Fruit fly (Drosophila melanogaster) whole organism, embryonic: Measurements from ENCODE around the gene CG5861.

Experiments
- Awh ChIP-seq: fragments of 200-800 bp; sonication (Bioruptor generic); IDR thresholded peaks from 2 replicates; pipeline ENCODE4, ENCODE4 v1.3.6; 2022; ENCODE audit warnings: missing biosample characterization, missing genetic modification characterization
- Bteb2 ChIP-seq: fragments of 200-800 bp; sonication (Bioruptor generic); optimal IDR thresholded peaks from 2 replicates; lab custom pipeline; 2016; ENCODE audit warnings: missing biosample characterization, missing genetic modification characterization
- CG10462 ChIP-seq: fragments of 200-800 bp; sonication (Bioruptor generic); optimal IDR thresholded peaks from 2 replicates; lab custom pipeline; 2016; ENCODE audit warnings: missing biosample characterization, missing genetic modification characterization
- CG11456 ChIP-seq: fragments of 200-800 bp; sonication (Bioruptor generic); IDR thresholded peaks from 3 replicates; pipeline ENCODE4 v1.3.6; 2022; ENCODE audit warnings: missing biosample characterization, missing genetic modification characterization
- CG11696 ChIP-seq: fragments of 200-800 bp; sonication (Bioruptor generic); IDR thresholded peaks from 2 replicates; pipeline ENCODE4 v1.3.6; 2022; ENCODE audit warnings: missing biosample characterization, missing genetic modification characterization
- CG12155 ChIP-seq: fragments of 200-800 bp; sonication (Bioruptor generic); optimal IDR thresholded peaks from 3 replicates; lab custom pipeline; 2016; ENCODE audit warnings: missing biosample characterization, missing genetic modification characterization
- CG12744 ChIP-seq: fragments of 200-800 bp; sonication (Bioruptor generic); optimal IDR thresholded peaks from 2 replicates; lab custom pipeline; 2016; ENCODE audit warnings: missing biosample characterization, missing genetic modification characterization
- CG17328 ChIP-seq: fragments of 200-800 bp; sonication (Bioruptor generic); IDR thresholded peaks from 2 replicates; pipeline ENCODE4 v1.3.6; 2022; ENCODE audit warnings: missing biosample characterization, missing genetic modification characterization
- CG17385 ChIP-seq: fragments of 200-800 bp; sonication (Bioruptor generic); optimal IDR thresholded peaks from 3 replicates; lab custom pipeline; 2018; ENCODE audit warnings: missing biosample characterization, mild to moderate bottlenecking, missing genetic modification characterization
- CG18764 ChIP-seq: fragments of 200-800 bp; sonication (Bioruptor generic); optimal IDR thresholded peaks from 3 replicates; lab custom pipeline; 2016; ENCODE audit warnings: missing biosample characterization, missing genetic modification characterization
- CG31224 ChIP-seq: fragments of 200-800 bp; sonication (Bioruptor generic); IDR thresholded peaks from 2 replicates; pipeline ENCODE4 v1.3.6; 2022; ENCODE audit warnings: missing biosample characterization, missing genetic modification characterization
- CG4404 ChIP-seq: fragments of 200-800 bp; sonication (Bioruptor generic); IDR thresholded peaks from 2 replicates; pipeline ENCODE4 v1.3.6; 2022; ENCODE audit warnings: missing biosample characterization, missing genetic modification characterization
- CG4424 ChIP-seq: fragments of 200-800 bp; sonication (Bioruptor generic); optimal IDR thresholded peaks from 3 replicates; lab custom pipeline; 2016; ENCODE audit warnings: missing biosample characterization, missing genetic modification characterization
- CG4820 ChIP-seq: fragments of 200-800 bp; sonication (Bioruptor generic); optimal IDR thresholded peaks from 3 replicates; lab custom pipeline; 2016; ENCODE audit warnings: missing biosample characterization, missing genetic modification characterization
- CG5953 ChIP-seq: fragments of 200-800 bp; sonication (Bioruptor generic); IDR thresholded peaks from 2 replicates; pipeline ENCODE4 v1.3.6; 2022; ENCODE audit warnings: missing biosample characterization, missing genetic modification characterization
- CG6689 ChIP-seq: fragments of 200-800 bp; sonication (Bioruptor generic); IDR thresholded peaks from 2 replicates; pipeline ENCODE4 v1.3.6; 2022; ENCODE audit warnings: missing biosample characterization, missing genetic modification characterization
- CG7745 ChIP-seq: fragments of 200-800 bp; sonication (Bioruptor generic); optimal IDR thresholded peaks from 2 replicates; lab custom pipeline; 2018; ENCODE audit warnings: missing biosample characterization, mild to moderate bottlenecking, missing genetic modification characterization, moderate library complexity
- CG7987 ChIP-seq: fragments of 200-800 bp; sonication (Bioruptor generic); optimal IDR thresholded peaks from 2 replicates; lab custom pipeline; 2018; ENCODE audit warnings: missing biosample characterization, mild to moderate bottlenecking, missing genetic modification characterization, moderate library complexity
- CG8478 ChIP-seq: fragments of >200 bp; optimal IDR thresholded peaks from 2 replicates; lab custom pipeline; 2018
- CG9437 ChIP-seq: fragments of 200-800 bp; sonication (Bioruptor generic); optimal IDR thresholded peaks from 2 replicates; lab custom pipeline; 2018; ENCODE audit warnings: missing biosample characterization, mild to moderate bottlenecking, missing genetic modification characterization
- D19A ChIP-seq: fragments of 200-800 bp; optimal IDR thresholded peaks from 3 replicates; lab custom pipeline; 2019; ENCODE audit warnings: missing biosample characterization, mild to moderate bottlenecking, missing genetic modification characterization, moderate library complexity
- Dp ChIP-seq: fragments of 200-800 bp; sonication (Bioruptor generic); optimal IDR thresholded peaks from 2 replicates; lab custom pipeline; 2018; ENCODE audit warnings: missing biosample characterization, mild to moderate bottlenecking, missing genetic modification characterization, moderate library complexity
- Drgx ChIP-seq: fragments of 200-800 bp; sonication (Bioruptor generic); IDR thresholded peaks from 2 replicates; pipeline ENCODE4 v1.3.6; 2022; ENCODE audit warnings: missing biosample characterization, missing genetic modification characterization
- H15 ChIP-seq: fragments of 200-800 bp; sonication (Bioruptor generic); IDR thresholded peaks from 3 replicates; pipeline ENCODE4 v1.3.6; 2022; ENCODE audit warnings: missing biosample characterization, missing genetic modification characterization
- HLH3B ChIP-seq: fragments of 200-800 bp; sonication (Bioruptor generic); IDR thresholded peaks from 2 replicates; pipeline ENCODE4 v1.3.6; 2022; ENCODE audit warnings: missing biosample characterization, missing genetic modification characterization
- Hmr ChIP-seq: fragments of 200-800 bp; sonication (Bioruptor generic); optimal IDR thresholded peaks from 3 replicates; lab custom pipeline; 2017; ENCODE audit warnings: mild to moderate bottlenecking, missing biosample characterization, missing genetic modification reagents, missing genetic modification characterization
- Jarid2 ChIP-seq: fragments of 200-800 bp; sonication (Bioruptor generic); optimal IDR thresholded peaks from 3 replicates; lab custom pipeline; 2017; ENCODE audit warnings: mild to moderate bottlenecking, missing biosample characterization, missing genetic modification reagents, missing genetic modification characterization
- NC2α ChIP-seq: fragments of 200-800 bp; sonication (Bioruptor generic); optimal IDR thresholded peaks from 2 replicates; lab custom pipeline; 2016; ENCODE audit warnings: missing biosample characterization, missing genetic modification characterization
- Opbp ChIP-seq: fragments of 200-800 bp; sonication (Bioruptor generic); IDR thresholded peaks from 3 replicates; pipeline ENCODE4 v1.3.6; 2022; ENCODE audit warnings: missing biosample characterization, missing genetic modification characterization; ENCODE audit not compliant: partially characterized antibody
- Ptx1 ChIP-seq: fragments of 200-800 bp; sonication (Bioruptor generic); IDR thresholded peaks from 2 replicates; pipeline ENCODE4 v1.3.6; 2022; ENCODE audit warnings: missing biosample characterization, missing genetic modification characterization
- Rx ChIP-seq: fragments of 200-800 bp; sonication (Bioruptor generic); IDR thresholded peaks from 2 replicates; pipeline ENCODE4 v1.3.6; 2022; ENCODE audit warnings: missing biosample characterization, missing genetic modification characterization
- Trl ChIP-seq, 3 experiments: fragments of >200 bp in 2 of 3; fragments of 200-800 bp in 1 of 3; sonication (Bioruptor generic) in 1 of 3; optimal IDR thresholded peaks; 2 replicates in 1 of 3; 3 replicates in 2 of 3; lab custom pipeline; 2016 to 2017; ENCODE audit warnings: missing biosample characterization in 1 of 3, missing genetic modification characterization in 1 of 3
- cas ChIP-seq: fragments of 200-800 bp; sonication (Bioruptor generic); IDR thresholded peaks from 2 replicates; pipeline ENCODE4 v1.3.6; 2022; ENCODE audit warnings: missing biosample characterization, missing genetic modification characterization
- caup ChIP-seq: fragments of 200-800 bp; sonication (Bioruptor generic); optimal IDR thresholded peaks from 3 replicates; lab custom pipeline; 2017; ENCODE audit warnings: missing biosample characterization, mild to moderate bottlenecking, missing genetic modification characterization, moderate library complexity; ENCODE audit not compliant: severe bottlenecking
- croc ChIP-seq: fragments of 200-800 bp; sonication (Bioruptor generic); conservative IDR thresholded peaks from 3 replicates; pipeline ENCODE4 v1.3.6; 2022; ENCODE audit warnings: missing biosample characterization, missing genetic modification characterization
- crol ChIP-seq: fragments of 200-800 bp; sonication (Bioruptor generic); IDR thresholded peaks from 2 replicates; pipeline ENCODE4 v1.3.6; 2022; ENCODE audit warnings: missing biosample characterization, missing genetic modification characterization
- dm ChIP-seq: fragments of 200-800 bp; sonication (Bioruptor generic); optimal IDR thresholded peaks from 3 replicates; lab custom pipeline; 2016; ENCODE audit warnings: missing biosample characterization, missing genetic modification characterization
- ems ChIP-seq: fragments of 200-800 bp; sonication (Bioruptor generic); optimal IDR thresholded peaks from 3 replicates; lab custom pipeline; 2016; ENCODE audit warnings: missing biosample characterization, missing genetic modification characterization
- kah ChIP-seq: fragments of 200-800 bp; sonication (Bioruptor generic); optimal IDR thresholded peaks from 2 replicates; lab custom pipeline; 2018; ENCODE audit warnings: missing biosample characterization, mild to moderate bottlenecking, missing genetic modification characterization
- ken ChIP-seq: fragments of 200-800 bp; sonication (Bioruptor generic); IDR thresholded peaks from 3 replicates; pipeline ENCODE4 v1.3.6; 2022; ENCODE audit warnings: missing biosample characterization, missing genetic modification characterization
- knrl ChIP-seq: fragments of 200-800 bp; sonication (Bioruptor generic); IDR thresholded peaks from 3 replicates; pipeline ENCODE4 v1.3.6; 2022; ENCODE audit warnings: missing biosample characterization, missing genetic modification characterization; ENCODE audit not compliant: partially characterized antibody
- mirr ChIP-seq: fragments of 200-800 bp; sonication (Bioruptor generic); optimal IDR thresholded peaks from 3 replicates; lab custom pipeline; 2018; ENCODE audit warnings: missing biosample characterization, mild to moderate bottlenecking, missing genetic modification characterization
- nerfin-1 ChIP-seq: fragments of 200-800 bp; sonication (Bioruptor generic); optimal IDR thresholded peaks from 3 replicates; lab custom pipeline; 2019; ENCODE audit warnings: missing biosample characterization, mild to moderate bottlenecking, missing genetic modification characterization, moderate library complexity
- p53 ChIP-seq: fragments of 200-800 bp; sonication (Bioruptor generic); optimal IDR thresholded peaks from 2 replicates; lab custom pipeline; 2016; ENCODE audit warnings: missing biosample characterization, missing genetic modification characterization
- pfk ChIP-seq: fragments of 200-800 bp; sonication (Bioruptor generic); optimal IDR thresholded peaks from 2 replicates; lab custom pipeline; 2018; ENCODE audit warnings: missing biosample characterization, mild to moderate bottlenecking, missing genetic modification characterization, moderate library complexity
- psq ChIP-seq: fragments of 200-800 bp; sonication (Bioruptor generic); optimal IDR thresholded peaks from 2 replicates; lab custom pipeline; 2017; ENCODE audit warnings: missing biosample characterization, missing genetic modification characterization
- pum ChIP-seq: fragments of 200-800 bp; sonication (Bioruptor generic); optimal IDR thresholded peaks from 2 replicates; lab custom pipeline; 2016; ENCODE audit warnings: missing biosample characterization, missing genetic modification characterization
- schlank ChIP-seq: fragments of 200-800 bp; sonication (Bioruptor generic); optimal IDR thresholded peaks from 2 replicates; lab custom pipeline; 2018; ENCODE audit warnings: missing biosample characterization, mild to moderate bottlenecking, missing genetic modification characterization
- sisA ChIP-seq: fragments of 200-800 bp; sonication (Bioruptor generic); IDR thresholded peaks from 2 replicates; pipeline ENCODE4 v1.3.6; 2022; ENCODE audit warnings: missing biosample characterization, missing genetic modification characterization
- unpg ChIP-seq: fragments of 200-800 bp; sonication (Bioruptor generic); optimal IDR thresholded peaks from 3 replicates; lab custom pipeline; 2018; ENCODE audit warnings: missing biosample characterization, mild to moderate bottlenecking, missing genetic modification characterization, moderate library complexity

Gene CG5861

dm6 chr2L:16257227-16258071 lies 49.6 kb downstream of the CG5861 start, which contains the start of the genes PRL-1 and EndoGI (continued):
- TF ChIP-seq Jarid2 (GFP tag; lab: Kevin White, UChicago): peak; percentile 11
- TF ChIP-seq CG4404 (GFP tag; lab: Robert Waterston, UW): no peak
- TF ChIP-seq pum (GFP tag; lab: Kevin White, UChicago): no peak
- peak; percentile 52 for TF ChIP-seq dm (GFP tag; lab: Kevin White, UChicago)
- TF ChIP-seq unpg (GFP tag; lab: Kevin White, UChicago): peak; percentile 90
- peak; percentile 88 for TF ChIP-seq Awh (GFP tag; lab: Robert Waterston, UW)
- peak; percentile 77 for TF ChIP-seq CG11696
- TF ChIP-seq cas: 0 out of 2 replicates have a peak, but pooled peaks have one; percentile 44
- TF ChIP-seq psq (GFP tag; lab: Kevin White, UChicago): peak; percentile 36
- TF ChIP-seq sisA (GFP tag; lab: Robert Waterston, UW): no peak
- TF ChIP-seq kah (GFP tag; lab: Kevin White, UChicago): peak; percentile 48
- TF ChIP-seq NC2α (GFP tag; lab: Kevin White, UChicago): no peak
- TF ChIP-seq Bteb2 (GFP tag; lab: Kevin White, UChicago): no peak
- TF ChIP-seq CG7745: no peak
- no peak for TF ChIP-seq ken (GFP tag; lab: Robert Waterston, UW)
- TF ChIP-seq p53: no peak
- peak; percentile 86 for TF ChIP-seq Drgx (GFP tag; lab: Robert Waterston, UW)
- no peak for TF ChIP-seq CG7987 (GFP tag; lab: Kevin White, UChicago)
- peak; percentile 80 for TF ChIP-seq CG17328
- peak; percentile 84 for TF ChIP-seq Hmr
- peak; percentile 66 for TF ChIP-seq CG31224 (GFP tag; lab: Robert Waterston, UW)
- no peak for TF ChIP-seq pfk (GFP tag; lab: Kevin White, UChicago)
- peak; percentile 77 for TF ChIP-seq CG8478 (lab: Kevin White, UChicago)
- TF ChIP-seq mirr: no peak
- peak; percentile 77 for TF ChIP-seq Ptx1
- peak; percentile 56 for TF ChIP-seq CG9437 (GFP tag; lab: Kevin White, UChicago)
- peak; percentile 99 for TF ChIP-seq knrl (GFP tag; lab: Robert Waterston, UW)
- TF ChIP-seq CG6689: peak; percentile 83; the same call in 1 of the 2 replicates
- peak; percentile 66 for TF ChIP-seq nerfin-1 (tag; lab: Kevin White, UChicago)
- peak; percentile 71 for TF ChIP-seq caup (GFP tag; lab: Kevin White, UChicago)
- peak; percentile 63 for TF ChIP-seq CG4424 (GFP tag; lab: Kevin White, UChicago)
- TF ChIP-seq CG10462 (GFP tag; lab: Kevin White, UChicago): peak; percentile 19
- TF ChIP-seq CG4820 (GFP tag; lab: Kevin White, UChicago): peak; percentile 36
- TF ChIP-seq CG12744: peak; percentile 12
- peak; percentile 99 for TF ChIP-seq Opbp (GFP tag; lab: Robert Waterston, UW)
- no peak for TF ChIP-seq Rx (GFP tag; lab: Robert Waterston, UW)
- no peak for TF ChIP-seq ems (GFP tag; lab: Kevin White, UChicago)
- no peak for TF ChIP-seq H15 (GFP tag; lab: Robert Waterston, UW)
- TF ChIP-seq CG12155 (GFP tag; lab: Kevin White, UChicago): peak; percentile 58
- TF ChIP-seq CG5953: no peak
- TF ChIP-seq schlank (tag; lab: Kevin White, UChicago): no peak
- TF ChIP-seq D19A: peak; percentile 76
- peak; percentile 40 for TF ChIP-seq CG18764 (GFP tag; lab: Kevin White, UChicago)
- peak; percentile 84; the same call in 1 of the 2 replicates for TF ChIP-seq HLH3B (GFP tag; lab: Robert Waterston, UW)
- TF ChIP-seq croc (GFP tag; lab: Robert Waterston, UW): no peak
- peak; percentile 48 for TF ChIP-seq Dp
- TF ChIP-seq CG11456 (GFP tag; lab: Robert Waterston, UW): no peak
- TF ChIP-seq CG17385: peak; percentile 84
- no peak for TF ChIP-seq Trl (optimal IDR thresholded peaks at IDR 0.05; lab: Kevin White, UChicago)
- TF ChIP-seq Trl (GFP tag; optimal IDR thresholded peaks at IDR 0.05; lab: Kevin White, UChicago): no peak
- no peak for TF ChIP-seq crol (GFP tag; lab: Robert Waterston, UW)
